Worm (Caenorhabditis elegans) whole organism, L3 larva: ENCODE results near the gene ebp-3.

Source experiments
- mdl-1 ChIP-seq: fragments of 150-350 bp; optimal IDR thresholded peaks from 2 replicates; lab custom pipeline; 2014; ENCODE audit warnings: missing biosample characterization, missing genetic modification characterization
- sea-2 ChIP-seq: fragments of 150-350 bp; sonication (generic microtip); optimal IDR thresholded peaks from 4 replicates; lab custom pipeline; 2014; ENCODE audit warnings: missing biosample characterization, missing genetic modification reagents, missing genetic modification characterization

ce11 chrV:18085150-18085833 is 29.5 kb downstream of the ebp-3 start, which contains the start of gene fbxa-106:
- TF ChIP-seq sea-2 (GFP tag; lab: Kevin White, UChicago) (no peak), mdl-1 (tag; lab: Kevin White, UChicago) (no peak)
